Fruit fly (Drosophila melanogaster): ENCODE measurements around the gene CG3473.

DNA sequence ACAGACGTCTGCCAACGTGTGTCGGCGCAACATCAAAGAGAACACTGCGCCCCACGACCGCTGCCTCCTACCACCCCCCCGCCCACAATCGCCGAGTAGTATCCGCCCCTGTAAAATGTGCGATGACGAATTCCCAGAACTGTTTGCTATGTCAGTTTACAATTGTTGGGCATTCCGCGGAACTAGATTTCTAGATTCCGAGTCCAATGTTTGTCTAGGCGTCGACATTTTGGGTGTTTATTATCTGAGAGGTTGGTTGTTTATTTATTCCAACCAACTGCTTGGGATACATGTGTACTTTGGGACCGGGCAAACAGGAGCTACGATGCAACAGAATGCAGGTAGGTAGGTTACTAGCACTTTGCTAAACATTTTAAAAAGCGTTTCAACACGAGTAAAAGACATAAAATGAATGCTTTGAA lies 18.2 kb downstream of the CG3473 start:
- TF ChIP-seq CG8478 (optimal IDR thresholded peaks at IDR 0.05) (no peak), CTCF (optimal IDR thresholded peaks at IDR 0.05) (no peak)
